Fruit fly (Drosophila melanogaster) whole organism, embryonic: ENCODE measurements around the gene Eip75B.
A peak's percentile ranks its signal among the peaks of the same experiment; 100 is the strongest.

ENCODE experiments used
- Bgb ChIP-seq: fragments of 200-800 bp; sonication (Bioruptor generic); IDR thresholded peaks from 2 replicates; pipeline ENCODE4 v1.3.6; 2022; ENCODE audit warnings: missing biosample characterization, missing genetic modification characterization; ENCODE audit not compliant: partially characterized antibody
- CG11456 ChIP-seq: fragments of 200-800 bp; sonication (Bioruptor generic); IDR thresholded peaks from 3 replicates; pipeline ENCODE4 v1.3.6; 2022; ENCODE audit warnings: missing biosample characterization, missing genetic modification characterization
- CG11696 ChIP-seq: fragments of 200-800 bp; sonication (Bioruptor generic); IDR thresholded peaks from 2 replicates; pipeline ENCODE4 v1.3.6; 2022; ENCODE audit warnings: missing biosample characterization, missing genetic modification characterization
- CG12769 ChIP-seq: fragments of 200-800 bp; sonication (Bioruptor generic); optimal IDR thresholded peaks from 2 replicates; lab custom pipeline; 2019; ENCODE audit warnings: missing biosample characterization, mild to moderate bottlenecking, missing genetic modification characterization, moderate library complexity
- CG13894 ChIP-seq: fragments of 200-800 bp; sonication (Bioruptor generic); optimal IDR thresholded peaks from 3 replicates; lab custom pipeline; 2018; ENCODE audit warnings: missing biosample characterization, mild to moderate bottlenecking, missing genetic modification characterization, moderate library complexity
- CG15479 ChIP-seq: fragments of 200-800 bp; sonication (Bioruptor generic); optimal IDR thresholded peaks from 3 replicates; lab custom pipeline; 2019; ENCODE audit warnings: missing biosample characterization, mild to moderate bottlenecking, missing genetic modification characterization, moderate library complexity
- CG16813 ChIP-seq: fragments of 200-800 bp; sonication (Bioruptor generic); IDR thresholded peaks from 3 replicates; pipeline ENCODE4 v1.3.6; 2022; ENCODE audit warnings: missing biosample characterization, missing genetic modification characterization; ENCODE audit not compliant: partially characterized antibody
- CG17359 ChIP-seq: fragments of 200-800 bp; sonication (Bioruptor generic); optimal IDR thresholded peaks from 3 replicates; lab custom pipeline; 2018; ENCODE audit warnings: missing biosample characterization, mild to moderate bottlenecking, missing genetic modification characterization, moderate library complexity
- CG31441 ChIP-seq: fragments of 200-800 bp; sonication (Bioruptor generic); IDR thresholded peaks from 2 replicates; pipeline ENCODE4 v1.3.6; 2022; ENCODE audit warnings: missing biosample characterization, missing genetic modification characterization
- CG3163 ChIP-seq: fragments of 200-800 bp; sonication (Bioruptor generic); optimal IDR thresholded peaks from 3 replicates; lab custom pipeline; 2016; ENCODE audit warnings: missing biosample characterization, missing genetic modification characterization
- CG32767 ChIP-seq: fragments of 200-800 bp; sonication (Bioruptor generic); IDR thresholded peaks from 2 replicates; pipeline ENCODE4 v1.3.6; 2022; ENCODE audit warnings: missing biosample characterization, missing genetic modification characterization
- CG4854 ChIP-seq: fragments of 200-800 bp; sonication (Bioruptor generic); optimal IDR thresholded peaks from 2 replicates; lab custom pipeline; 2016; ENCODE audit warnings: missing biosample characterization, missing genetic modification characterization, inconsistent platforms
- CG7357 ChIP-seq: fragments of 200-800 bp; sonication (Bioruptor generic); IDR thresholded peaks from 3 replicates; pipeline ENCODE4 v1.3.6; 2022; ENCODE audit warnings: missing biosample characterization, missing genetic modification characterization
- CG7745 ChIP-seq: fragments of 200-800 bp; sonication (Bioruptor generic); optimal IDR thresholded peaks from 2 replicates; lab custom pipeline; 2018; ENCODE audit warnings: missing biosample characterization, mild to moderate bottlenecking, missing genetic modification characterization, moderate library complexity
- CG7928 ChIP-seq: fragments of 200-800 bp; sonication (Bioruptor generic); optimal IDR thresholded peaks from 2 replicates; lab custom pipeline; 2017; ENCODE audit warnings: missing biosample characterization, mild to moderate bottlenecking, missing genetic modification characterization
- CoRest ChIP-seq: fragments of 200-800 bp; sonication (Bioruptor generic); optimal IDR thresholded peaks from 3 replicates; lab custom pipeline; 2018; ENCODE audit warnings: missing biosample characterization, mild to moderate bottlenecking, missing genetic modification characterization, moderate library complexity
- Dad ChIP-seq: fragments of 200-800 bp; sonication (Bioruptor generic); optimal IDR thresholded peaks from 3 replicates; lab custom pipeline; 2016; ENCODE audit warnings: missing biosample characterization, missing genetic modification characterization
- Deaf1 ChIP-seq: fragments of 200-800 bp; optimal IDR thresholded peaks from 3 replicates; lab custom pipeline; 2019; ENCODE audit warnings: missing biosample characterization, mild to moderate bottlenecking, missing genetic modification characterization, moderate library complexity
- Dfd ChIP-seq, 2 experiments: fragments of >200 bp; optimal IDR thresholded peaks; 2 replicates each; lab custom pipeline; 2017; ENCODE audit warnings: missing biosample characterization in 2 of 2, missing genetic modification characterization in 2 of 2
- Doc2 ChIP-seq: fragments of 200-800 bp; sonication (Bioruptor generic); IDR thresholded peaks from 2 replicates; pipeline ENCODE4 v1.3.6; 2022; ENCODE audit warnings: missing biosample characterization, missing genetic modification characterization
- Ets97D ChIP-seq: fragments of 200-800 bp; sonication (Bioruptor generic); optimal IDR thresholded peaks from 3 replicates; lab custom pipeline; 2016; ENCODE audit warnings: missing biosample characterization, missing genetic modification characterization
- GATAe ChIP-seq: fragments of 200-800 bp; sonication (Bioruptor generic); conservative IDR thresholded peaks from 2 replicates; pipeline ENCODE4 v1.3.6; 2022; ENCODE audit warnings: missing biosample characterization, missing genetic modification characterization
- H15 ChIP-seq: fragments of 200-800 bp; sonication (Bioruptor generic); IDR thresholded peaks from 3 replicates; pipeline ENCODE4 v1.3.6; 2022; ENCODE audit warnings: missing biosample characterization, missing genetic modification characterization
- Med ChIP-seq: fragments of 200-800 bp; sonication (Bioruptor generic); peaks from one replicate; lab custom pipeline; 2016; ENCODE audit warnings: missing biosample characterization, missing genetic modification characterization, mild to moderate bottlenecking, inconsistent platforms, moderate library complexity
- NFAT ChIP-seq: fragments of 200-800 bp; sonication (Bioruptor generic); IDR thresholded peaks from 2 replicates; pipeline ENCODE4 v1.3.6; 2022; ENCODE audit warnings: missing biosample characterization, missing genetic modification characterization
- Rfx ChIP-seq: fragments of 200-800 bp; sonication (Bioruptor generic); IDR thresholded peaks from 2 replicates; pipeline ENCODE4 v1.3.6; 2022; ENCODE audit warnings: missing biosample characterization, missing genetic modification characterization
- ase ChIP-seq: fragments of 200-800 bp; sonication (Bioruptor generic); IDR thresholded peaks from 3 replicates; pipeline ENCODE4 v1.3.6; 2022; ENCODE audit warnings: missing biosample characterization, missing genetic modification characterization
- bigmax ChIP-seq: fragments of 200-800 bp; sonication (Bioruptor generic); optimal IDR thresholded peaks from 2 replicates; lab custom pipeline; 2018; ENCODE audit warnings: missing biosample characterization, mild to moderate bottlenecking, missing genetic modification characterization
- btn ChIP-seq: fragments of 200-800 bp; sonication (Bioruptor generic); optimal IDR thresholded peaks from 2 replicates; lab custom pipeline; 2016; ENCODE audit warnings: missing biosample characterization, missing genetic modification characterization
- chm ChIP-seq: fragments of 200-800 bp; sonication (Bioruptor generic); IDR thresholded peaks from 2 replicates; pipeline ENCODE4 v1.3.6; 2022; ENCODE audit warnings: missing biosample characterization, missing genetic modification characterization
- cwo ChIP-seq: fragments of 200-800 bp; sonication (Bioruptor generic); optimal IDR thresholded peaks from 3 replicates; lab custom pipeline; 2017; ENCODE audit warnings: missing biosample characterization, missing genetic modification characterization, mild to moderate bottlenecking, moderate library complexity, missing genetic modification reagents
- dati ChIP-seq: fragments of 200-800 bp; sonication (Bioruptor generic); IDR thresholded peaks from 2 replicates; pipeline ENCODE4 v1.3.6; 2022; ENCODE audit warnings: missing biosample characterization, missing genetic modification characterization
- disco-r ChIP-seq: fragments of 200-800 bp; sonication (Bioruptor generic); optimal IDR thresholded peaks from 2 replicates; lab custom pipeline; 2016; ENCODE audit warnings: missing biosample characterization, missing genetic modification characterization
- ftz-f1 ChIP-seq: fragments of 200-800 bp; sonication (Bioruptor generic); optimal IDR thresholded peaks from 2 replicates; lab custom pipeline; 2016; ENCODE audit warnings: missing biosample characterization, missing genetic modification characterization
- jumu ChIP-seq: fragments of 200-800 bp; sonication (Bioruptor generic); optimal IDR thresholded peaks from 3 replicates; lab custom pipeline; 2016; ENCODE audit warnings: missing biosample characterization, missing genetic modification characterization
- nmo ChIP-seq: fragments of 200-800 bp; sonication (Bioruptor generic); optimal IDR thresholded peaks from 2 replicates; lab custom pipeline; 2018; ENCODE audit warnings: missing biosample characterization, mild to moderate bottlenecking, missing genetic modification characterization, moderate library complexity
- nom ChIP-seq: fragments of 200-800 bp; sonication (Bioruptor generic); optimal IDR thresholded peaks from 2 replicates; lab custom pipeline; 2017; ENCODE audit warnings: missing biosample characterization, missing genetic modification characterization, mild to moderate bottlenecking, moderate library complexity, missing genetic modification reagents
- sd ChIP-seq: fragments of 200-800 bp; sonication (Bioruptor generic); optimal IDR thresholded peaks from 3 replicates; lab custom pipeline; 2018; ENCODE audit warnings: missing biosample characterization, mild to moderate bottlenecking, missing genetic modification characterization, moderate library complexity
- seq ChIP-seq: fragments of 200-800 bp; sonication (Bioruptor generic); IDR thresholded peaks from 2 replicates; pipeline ENCODE4 v1.3.6; 2022; ENCODE audit warnings: missing biosample characterization, missing genetic modification characterization
- sr ChIP-seq: fragments of 200-800 bp; sonication (Bioruptor generic); IDR thresholded peaks from 3 replicates; pipeline ENCODE4 v1.3.6; 2022; ENCODE audit warnings: missing biosample characterization, missing genetic modification characterization
- tap ChIP-seq: fragments of 200-800 bp; optimal IDR thresholded peaks from 3 replicates; lab custom pipeline; 2019; ENCODE audit warnings: missing biosample characterization, mild to moderate bottlenecking, missing genetic modification characterization, moderate library complexity
- tgo ChIP-seq: fragments of 200-800 bp; sonication (Bioruptor generic); IDR thresholded peaks from 3 replicates; pipeline ENCODE4 v1.3.6; 2022; ENCODE audit warnings: missing biosample characterization, missing genetic modification characterization
- tll ChIP-seq, 2 experiments: fragments of 200-800 bp in 1 of 2; fragments of >200 bp in 1 of 2; sonication (Bioruptor generic) in 1 of 2; optimal IDR thresholded peaks; 2 replicates each; lab custom pipeline; 2017 to 2019; ENCODE audit warnings: missing biosample characterization in 2 of 2, missing genetic modification characterization in 2 of 2, mild to moderate bottlenecking in 1 of 2, moderate library complexity in 1 of 2
- tna ChIP-seq: fragments of 200-800 bp; sonication (Bioruptor generic); IDR thresholded peaks from 2 replicates; pipeline ENCODE4 v1.3.6; 2022; ENCODE audit warnings: missing biosample characterization, missing genetic modification characterization; ENCODE audit not compliant: partially characterized antibody
- trh ChIP-seq: fragments of 200-800 bp; sonication (Bioruptor generic); optimal IDR thresholded peaks from 2 replicates; lab custom pipeline; 2016; ENCODE audit warnings: missing biosample characterization, missing genetic modification characterization
- twi ChIP-seq: fragments of 200-800 bp; optimal IDR thresholded peaks from 2 replicates; lab custom pipeline; 2019; ENCODE audit warnings: missing biosample characterization, mild to moderate bottlenecking, missing genetic modification characterization, moderate library complexity
- usp ChIP-seq: fragments of >200 bp; optimal IDR thresholded peaks from 2 replicates; lab custom pipeline; 2017; ENCODE audit warnings: missing biosample characterization, missing genetic modification characterization
- yki ChIP-seq: fragments of >200 bp; optimal IDR thresholded peaks from 3 replicates; lab custom pipeline; 2018
- zfh1 ChIP-seq: fragments of 200-800 bp; sonication (Bioruptor generic); IDR thresholded peaks from 3 replicates; pipeline ENCODE4 v1.3.6; 2022; ENCODE audit warnings: missing biosample characterization, missing genetic modification characterization
- zfh2 ChIP-seq: fragments of 200-800 bp; sonication (Bioruptor generic); optimal IDR thresholded peaks from 2 replicates; lab custom pipeline; 2016; ENCODE audit warnings: missing biosample characterization, missing genetic modification characterization

The Eip75B gene

DNA sequence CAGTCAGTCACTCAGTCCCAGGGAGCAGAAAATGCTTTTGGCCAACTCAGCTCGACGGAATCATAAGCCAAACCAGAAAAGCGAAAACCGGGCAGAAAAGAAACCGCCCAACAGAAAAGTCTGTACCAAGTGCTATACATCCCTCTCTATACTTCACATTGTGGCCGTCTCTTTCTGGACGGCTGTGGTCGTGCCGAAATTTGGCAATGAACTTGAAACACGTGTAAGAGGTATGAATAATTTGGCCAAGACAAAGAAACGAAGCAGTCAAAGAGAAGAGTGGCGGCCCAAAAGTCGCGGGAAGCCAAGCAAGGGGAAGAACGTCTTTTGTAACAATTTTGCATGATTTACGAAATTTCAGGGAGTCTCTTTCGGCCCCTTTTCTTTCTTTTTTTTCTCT, 50.2 kb downstream of the Eip75B start:
- TF ChIP-seq trh = no peak
- no peak for TF ChIP-seq tap (tag; lab: Kevin White, UChicago)
- 0 out of 2 replicates have a peak, but pooled peaks have one; percentile 3 for TF ChIP-seq dati
- TF ChIP-seq ftz-f1 (GFP tag; lab: Kevin White, UChicago) = peak; percentile 30
- peak; percentile 82 for TF ChIP-seq cwo
- TF ChIP-seq sd (tag; lab: Kevin White, UChicago) = peak; percentile 25
- TF ChIP-seq NFAT = 0 out of 2 replicates have a peak, but pooled peaks have one; percentile 31
- no peak for TF ChIP-seq CG11696 (GFP tag; lab: Robert Waterston, UW)
- peak; percentile 27 for TF ChIP-seq CG13894 (tag; lab: Kevin White, UChicago)
- TF ChIP-seq CG12769 (tag; lab: Kevin White, UChicago) = peak; percentile 40
- 0 out of 2 replicates have a peak, but pooled peaks have one; percentile 20 for TF ChIP-seq Rfx (GFP tag; lab: Robert Waterston, UW)
- 0 out of 3 replicates have a peak, but pooled peaks have one; percentile 27 for TF ChIP-seq CG11456 (GFP tag; lab: Robert Waterston, UW)
- TF ChIP-seq H15 (GFP tag; lab: Robert Waterston, UW) = 0 out of 3 replicates have a peak, but pooled peaks have one; percentile 18
- peak; percentile 32 for TF ChIP-seq Med (GFP tag; lab: Kevin White, UChicago)
- no peak for TF ChIP-seq twi
- TF ChIP-seq seq (GFP tag; lab: Robert Waterston, UW) = no peak

- TF ChIP-seq CG17359 (tag; lab: Kevin White, UChicago) (peak; percentile 26), CG4854 (GFP tag; lab: Kevin White, UChicago) (no peak), Doc2 (no peak), tna (GFP tag; lab: Robert Waterston, UW) (no peak), bigmax (GFP tag; lab: Kevin White, UChicago) (no peak), jumu (GFP tag; lab: Kevin White, UChicago) (no peak), usp (no peak), CG32767 (no peak), ase (GFP tag; lab: Robert Waterston, UW) (no peak), zfh2 (no peak), disco-r (GFP tag; lab: Kevin White, UChicago) (no peak), Dad (GFP tag; lab: Kevin White, UChicago) (no peak), CG15479 (GFP tag; lab: Kevin White, UChicago) (peak; percentile 8), btn (no peak), chm (GFP tag; lab: Robert Waterston, UW) (no peak), nom (GFP tag; lab: Kevin White, UChicago) (peak; percentile 70), Dfd (GFP tag; optimal IDR thresholded peaks at IDR 0.05; lab: Kevin White, UChicago) (no peak), zfh1 (no peak), CG16813 (GFP tag; lab: Robert Waterston, UW) (no peak), CG31441 (GFP tag; lab: Robert Waterston, UW) (no peak), GATAe (GFP tag; lab: Robert Waterston, UW) (no peak), Bgb (GFP tag; lab: Robert Waterston, UW) (no peak), CG7928 (GFP tag; lab: Kevin White, UChicago) (no peak), nmo (GFP tag; lab: Kevin White, UChicago) (no peak), yki (lab: Kevin White, UChicago) (no peak), Deaf1 (tag; lab: Kevin White, UChicago) (peak; percentile 51), tll (GFP tag; optimal IDR thresholded peaks at IDR 0.05; lab: Kevin White, UChicago) (peak in 1 of 2 experiments; percentile 6), CG3163 (GFP tag; lab: Kevin White, UChicago) (no peak), CoRest (tag; lab: Kevin White, UChicago) (no peak), CG7357 (GFP tag; lab: Robert Waterston, UW) (no peak), Ets97D (GFP tag; lab: Kevin White, UChicago) (no peak), tgo (GFP tag; lab: Robert Waterston, UW) (no peak), CG7745 (no peak), sr (GFP tag; lab: Robert Waterston, UW) (peak; percentile 85)
Observed at dm6 chr3L:18013186-18013921, 51.1 kb downstream of the Eip75B start.
